Worm (Caenorhabditis elegans): ENCODE data around the gene C49F5.8.

DNA sequence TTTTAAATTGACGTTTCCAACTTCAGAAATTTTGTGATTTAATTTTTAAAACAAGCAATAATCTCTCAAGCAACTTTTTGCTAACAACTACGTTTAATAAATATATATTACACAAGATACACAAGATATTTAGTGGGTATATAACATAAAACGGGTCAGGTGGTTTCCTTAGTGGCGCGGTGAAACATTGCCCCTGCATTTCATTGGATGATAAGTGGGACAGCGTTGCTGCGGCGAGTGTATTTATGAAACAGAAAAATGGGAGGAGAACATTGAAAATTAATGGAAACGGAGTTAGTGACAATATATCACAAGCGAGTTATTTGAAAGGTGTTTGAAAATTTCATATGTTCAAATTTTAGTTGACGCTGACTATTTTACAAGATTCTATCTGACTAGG is 32.8 kb downstream of the C49F5.8 start:
- TF ChIP-seq nhr-28 (tag; optimal IDR thresholded peaks at IDR 0.05) = peak; percentile 51
- no peak for TF ChIP-seq ceh-62 (tag; optimal IDR thresholded peaks at IDR 0.05)
- no peak for TF ChIP-seq unc-130 (GFP tag; optimal IDR thresholded peaks at IDR 0.05)

Data from whole organism, L4 larva.